Fruit fly (Drosophila melanogaster) S2 (cell line): ENCODE data around the gene stx.

Experiments used
- CG8478 ChIP-seq: fragments of >200 bp; optimal IDR thresholded peaks from 2 replicates; lab custom pipeline; 2018
- CTCF ChIP-seq, 2 experiments: fragments of >200 bp; optimal IDR thresholded peaks; 2 replicates each; lab custom pipeline; 2018

DNA sequence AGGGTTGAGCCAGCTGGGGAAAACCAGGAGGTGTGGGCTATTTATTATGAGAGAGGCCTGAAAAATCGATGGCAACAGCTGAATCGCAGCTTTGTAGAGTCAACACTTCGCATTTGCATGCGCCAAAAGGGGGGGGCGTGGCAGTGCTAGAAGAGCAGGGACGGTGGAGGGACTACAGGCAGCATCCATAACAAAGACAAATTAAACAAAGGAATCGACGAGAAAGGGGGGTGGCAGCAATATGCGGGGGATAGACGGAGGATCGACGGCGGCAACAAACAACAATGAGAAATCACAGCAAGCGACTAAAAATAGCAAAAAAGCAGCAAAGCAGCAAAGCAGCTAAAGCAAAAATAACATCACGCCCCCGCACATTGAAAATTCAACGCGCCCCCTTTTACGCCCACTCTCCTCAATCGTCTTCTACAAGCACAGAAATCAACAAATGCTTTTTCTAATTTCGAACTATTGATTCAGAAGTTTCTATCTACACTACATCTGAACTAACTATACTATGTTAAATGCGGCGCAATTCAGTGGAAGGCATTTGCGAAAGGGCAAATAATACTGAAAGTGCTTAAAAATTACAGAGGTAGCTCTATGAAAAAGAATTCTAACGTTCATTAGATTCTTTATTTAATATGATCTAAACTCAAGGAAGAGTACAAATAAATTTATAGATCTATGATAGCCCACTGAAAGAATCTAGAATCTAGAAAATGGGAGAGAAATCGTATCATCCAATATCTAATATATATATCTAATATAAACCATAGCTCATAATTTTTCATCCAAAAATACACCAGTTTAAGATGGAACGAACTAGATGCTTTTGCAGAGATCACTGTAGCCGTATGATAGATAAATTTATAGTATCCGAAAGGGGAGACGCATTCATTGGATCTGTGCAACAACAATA lies 9.7 kb downstream of the stx start:
- TF ChIP-seq CG8478 (lab: Kevin White, UChicago) = no peak
- no peak for TF ChIP-seq CTCF (optimal IDR thresholded peaks at IDR 0.05; lab: Kevin White, UChicago)
